Worm (Caenorhabditis elegans) whole organism, late embryonic: Measurements from ENCODE around the gene odr-8.

Experiments used
- F13H6.1 ChIP-seq: sonication (generic microtip); optimal IDR thresholded peaks from 2 replicates; lab custom pipeline; 2016; ENCODE audit warnings: missing genetic modification characterization, missing compliant biosample characterization
- pha-4 ChIP-seq: fragments of 150-350 bp; optimal IDR thresholded peaks from 2 replicates; lab custom pipeline; 2018; ENCODE audit warnings: missing biosample characterization, missing genetic modification reagents, missing genetic modification characterization
- sdc-2 ChIP-seq: sonication (generic microtip); optimal IDR thresholded peaks from 2 replicates; lab custom pipeline; 2016; ENCODE audit warnings: missing genotype, missing genetic modification characterization, missing compliant biosample characterization

- TF ChIP-seq pha-4 (tag; lab: Kevin White, UChicago) (no peak), F13H6.1 (tag; lab: Kevin White, UChicago) (no peak), sdc-2 (tag; lab: Kevin White, UChicago) (no peak)
Observed at ce11 chrIV:6590029-6590428, 7.5 kb upstream of the odr-8 start, which contains the start of the genes lec-11 and irld-7.
